Worm (Caenorhabditis elegans): ENCODE measurements around the gene F21H12.3.

The F21H12.3 gene

ce11 chrII:6082620-6083019, at the start of gene F21H12.3:
Gene F21H12.3, plus strand, starts transcription at chrII:6082920.
- TF ChIP-seq dao-5 (tag; optimal IDR thresholded peaks at IDR 0.05) (no peak), W03F9.2 (tag; optimal IDR thresholded peaks at IDR 0.05) (no peak), him-1 (tag; optimal IDR thresholded peaks at IDR 0.05) (no peak)

DNA sequence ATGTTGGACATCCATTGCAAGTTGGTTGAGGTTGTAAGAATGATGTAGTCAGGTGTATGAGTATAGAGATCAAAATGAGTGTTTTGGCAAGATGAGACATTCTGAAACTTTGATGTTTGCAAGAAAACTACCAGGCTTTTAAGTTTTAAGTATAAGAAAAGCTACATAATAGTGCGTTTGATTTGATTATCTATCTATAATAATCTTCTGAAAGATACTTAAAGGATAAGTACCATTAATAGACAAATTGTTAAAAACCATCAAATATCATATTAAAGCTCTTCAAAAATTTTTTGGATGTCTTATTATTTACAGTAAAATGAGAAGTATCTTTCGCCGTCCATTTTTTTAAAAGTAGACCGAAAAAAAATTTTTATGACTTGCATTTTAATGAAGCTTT, 39.6 kb upstream of the F21H12.3 start, which contains the start of gene R12C12.10:
TSS of gene R12C12.10 (minus strand) at position 101 of the 400 bp plus-strand sequence.
- TF ChIP-seq him-1 (tag; optimal IDR thresholded peaks at IDR 0.05) (no peak), dao-5 (tag; optimal IDR thresholded peaks at IDR 0.05) (no peak), W03F9.2 (tag; optimal IDR thresholded peaks at IDR 0.05) (no peak)

DNA sequence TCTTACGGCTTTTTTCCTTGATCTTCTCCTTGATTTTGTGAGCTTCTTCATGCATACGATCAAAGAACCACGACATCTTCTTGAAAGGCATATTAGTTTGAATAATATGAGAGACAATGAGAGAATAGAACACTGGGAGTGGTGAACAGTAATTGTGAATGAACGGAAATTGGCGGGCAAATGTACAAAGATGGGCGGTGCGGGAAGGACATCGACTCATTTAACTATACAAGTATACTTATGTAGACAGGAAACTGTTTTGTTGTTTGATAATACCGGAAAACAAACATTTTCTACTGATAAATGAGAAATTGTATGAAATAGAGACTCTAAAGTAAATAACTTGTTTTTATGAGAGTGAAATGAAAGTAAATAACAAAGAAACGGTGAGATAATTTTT, 37.7 kb upstream of the F21H12.3 start, which contains the start of gene R12C12.5:
TSS of gene R12C12.5 (minus strand) at position 101 of the 400 bp plus-strand sequence.
- TF ChIP-seq dao-5 (tag; optimal IDR thresholded peaks at IDR 0.05) (no peak), him-1 (tag; optimal IDR thresholded peaks at IDR 0.05) (no peak), W03F9.2 (tag; optimal IDR thresholded peaks at IDR 0.05) (no peak)

- no peak for TF ChIP-seq W03F9.2 (tag; optimal IDR thresholded peaks at IDR 0.05)
These were observed 36.6 kb upstream of the F21H12.3 start for ce11 chrII:6046023-6046631.

DNA sequence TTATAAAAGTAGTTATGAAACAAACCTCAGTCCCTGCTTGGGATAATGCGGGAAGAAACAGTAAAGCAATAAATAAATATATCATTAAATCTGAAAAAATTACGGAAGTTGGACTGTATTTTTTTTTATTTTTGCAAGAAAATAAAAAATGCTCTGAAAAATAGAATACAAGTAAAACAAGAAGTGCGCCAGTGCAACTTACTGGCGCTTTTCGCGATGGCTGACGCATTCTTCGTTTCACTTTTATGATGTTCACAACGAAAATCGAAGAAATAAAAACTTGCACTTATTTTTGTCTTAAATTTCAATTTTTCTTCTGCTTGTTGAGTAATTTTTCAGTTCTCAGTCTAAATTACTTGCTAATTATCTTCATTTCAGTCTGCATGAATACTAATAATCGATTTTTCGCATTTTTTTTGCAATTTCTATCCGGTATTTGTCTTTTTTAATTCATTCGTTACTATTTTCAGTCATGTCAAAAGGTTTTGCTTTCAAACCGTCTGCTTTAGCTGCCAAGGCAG, 35.0 kb upstream of the F21H12.3 start, which contains the start of the genes R12C12.6 and ran-5:
TSS of gene R12C12.6 (minus strand) at position 229 of the 521 bp plus-strand sequence.
TSS of gene ran-5 (plus strand) at position 471 of the 521 bp plus-strand sequence.
- TF ChIP-seq W03F9.2 (tag; optimal IDR thresholded peaks at IDR 0.05) (peak; percentile 88), dao-5 (tag; optimal IDR thresholded peaks at IDR 0.05) (no peak), him-1 (tag; optimal IDR thresholded peaks at IDR 0.05) (peak; percentile 36)

- no peak for TF ChIP-seq W03F9.2 (tag; optimal IDR thresholded peaks at IDR 0.05)
- TF ChIP-seq dao-5 (tag; optimal IDR thresholded peaks at IDR 0.05): no peak
- TF ChIP-seq him-1 (tag; optimal IDR thresholded peaks at IDR 0.05): no peak
These were observed 33.2 kb upstream of the F21H12.3 start for ce11 chrII:6049546-6049945.

DNA sequence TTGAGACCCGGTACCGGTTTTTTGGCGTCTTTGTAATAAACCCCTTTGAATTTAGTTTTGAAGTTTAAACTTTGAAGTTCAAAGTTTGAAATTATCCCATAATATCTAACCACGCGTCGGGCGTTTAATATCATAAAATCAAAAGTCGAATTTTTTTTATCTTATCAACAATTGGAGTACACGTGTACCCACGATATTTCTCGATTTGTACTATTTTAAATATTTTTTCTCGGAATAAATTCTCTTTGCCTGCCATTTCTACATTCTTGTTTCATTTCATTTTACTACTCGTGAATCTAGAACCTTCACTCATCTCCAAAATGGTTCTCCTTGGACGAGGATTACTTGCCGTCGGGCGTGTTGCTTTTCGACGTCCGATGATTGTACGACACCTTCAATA, 32.6 kb upstream of the F21H12.3 start, which contains the start of gene gldc-1:
TSS of gene gldc-1 (plus strand) at position 301 of the 400 bp plus-strand sequence.
- no peak for TF ChIP-seq W03F9.2 (tag; optimal IDR thresholded peaks at IDR 0.05)
- no peak for TF ChIP-seq dao-5 (tag; optimal IDR thresholded peaks at IDR 0.05)
- no peak for TF ChIP-seq him-1 (tag; optimal IDR thresholded peaks at IDR 0.05)

ce11 chrII:6055927-6056326, 26.8 kb upstream of the F21H12.3 start, which contains the start of gene R12C12.7:
Gene R12C12.7, minus strand, starts transcription at chrII:6055985.
- TF ChIP-seq dao-5 (tag; optimal IDR thresholded peaks at IDR 0.05) (no peak), W03F9.2 (tag; optimal IDR thresholded peaks at IDR 0.05) (no peak), him-1 (tag; optimal IDR thresholded peaks at IDR 0.05) (no peak)

ce11 chrII:6061495-6061894, 21.2 kb upstream of the F21H12.3 start:
- TF ChIP-seq W03F9.2 (tag; optimal IDR thresholded peaks at IDR 0.05): peak; percentile 69
- peak; percentile 40 for TF ChIP-seq him-1 (tag; optimal IDR thresholded peaks at IDR 0.05)
- TF ChIP-seq dao-5 (tag; optimal IDR thresholded peaks at IDR 0.05): no peak

DNA sequence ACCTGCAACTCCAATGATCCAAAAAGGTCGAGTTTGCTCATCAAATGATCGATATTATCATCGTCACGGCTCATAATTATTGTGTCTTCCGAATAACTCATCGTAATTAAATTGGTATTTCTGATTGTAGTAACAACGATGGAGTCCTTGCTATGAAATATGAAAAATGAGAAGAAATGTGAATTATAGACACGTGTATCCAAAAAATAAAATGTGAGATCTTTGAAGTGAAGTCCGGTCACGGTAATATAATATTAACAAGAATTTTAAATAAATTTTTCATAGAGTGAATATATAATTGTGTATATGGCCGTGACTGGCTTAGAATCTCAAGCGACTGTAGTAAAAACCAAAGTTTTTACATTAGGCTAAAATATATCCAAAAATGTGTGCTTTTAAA, 15.7 kb upstream of the F21H12.3 start, which contains the start of gene H12I13.1:
TSS of gene H12I13.1 (minus strand) at position 101 of the 400 bp plus-strand sequence.
- TF ChIP-seq him-1 (tag; optimal IDR thresholded peaks at IDR 0.05) (no peak), dao-5 (tag; optimal IDR thresholded peaks at IDR 0.05) (no peak), W03F9.2 (tag; optimal IDR thresholded peaks at IDR 0.05) (no peak)

DNA sequence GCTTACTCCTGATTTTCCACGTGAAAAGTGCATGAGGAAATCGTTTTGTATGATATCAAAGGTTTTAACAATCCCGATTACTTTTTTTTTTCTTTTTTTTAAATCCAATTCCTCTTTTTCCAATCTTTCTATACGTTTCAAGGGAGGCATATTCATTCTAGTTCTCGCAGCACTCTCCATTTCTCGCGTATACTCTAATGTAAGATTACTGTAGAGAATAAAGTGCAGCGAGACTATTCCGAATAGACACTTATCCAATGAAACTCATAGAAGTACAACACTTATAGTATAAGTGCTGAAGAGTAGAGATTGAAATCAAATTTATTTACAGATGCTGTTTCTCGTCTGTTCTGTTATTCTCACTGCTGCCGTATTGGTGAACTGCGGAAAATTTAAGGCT, 5.1 kb upstream of the F21H12.3 start, which contains the start of gene H12I13.6:
TSS of gene H12I13.6 (plus strand) at position 301 of the 400 bp plus-strand sequence.
- no peak for TF ChIP-seq dao-5 (tag; optimal IDR thresholded peaks at IDR 0.05)
- no peak for TF ChIP-seq W03F9.2 (tag; optimal IDR thresholded peaks at IDR 0.05)
- TF ChIP-seq him-1 (tag; optimal IDR thresholded peaks at IDR 0.05): no peak

- TF ChIP-seq W03F9.2 (tag; optimal IDR thresholded peaks at IDR 0.05): no peak
- TF ChIP-seq him-1 (tag; optimal IDR thresholded peaks at IDR 0.05): no peak
These were observed 2.0 kb upstream of the F21H12.3 start, which contains the start of gene fbf-1 for ce11 chrII:6080743-6081142. Gene fbf-1, minus strand, starts transcription at chrII:6080843.

ce11 chrII:6091380-6091779, 8.7 kb downstream of the F21H12.3 start, which contains the start of the genes fbf-2 and nspg-3:
Gene fbf-2, minus strand, starts transcription at chrII:6091480.
Gene nspg-3, plus strand, starts transcription at chrII:6091767.
- TF ChIP-seq W03F9.2 (tag; optimal IDR thresholded peaks at IDR 0.05) (no peak), him-1 (tag; optimal IDR thresholded peaks at IDR 0.05) (no peak), dao-5 (tag; optimal IDR thresholded peaks at IDR 0.05) (no peak)

DNA sequence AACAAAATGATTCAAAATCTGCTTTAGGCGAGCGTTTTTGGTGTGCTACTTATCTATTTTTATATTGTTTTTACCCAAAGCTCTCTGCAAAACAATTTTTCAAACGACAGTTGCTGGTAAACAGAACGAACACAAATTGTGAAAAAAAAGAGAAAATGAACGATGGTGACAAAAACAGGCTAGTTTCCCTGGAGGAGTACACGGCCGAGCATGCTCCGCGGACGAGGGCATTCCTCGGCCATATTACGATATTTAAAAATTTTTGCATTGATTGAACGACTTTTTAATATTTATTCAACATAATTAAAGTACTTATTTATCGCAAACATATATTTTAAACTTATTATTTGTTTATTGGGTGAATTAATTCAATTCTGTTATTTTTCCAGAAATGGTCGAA, 14.7 kb downstream of the F21H12.3 start, which contains the start of the genes tpp-2 and rbbp-5:
TSS of gene tpp-2 (minus strand) at position 157 of the 400 bp plus-strand sequence.
TSS of gene rbbp-5 (plus strand) at position 390 of the 400 bp plus-strand sequence.
- no peak for TF ChIP-seq W03F9.2 (tag; optimal IDR thresholded peaks at IDR 0.05)
- TF ChIP-seq dao-5 (tag; optimal IDR thresholded peaks at IDR 0.05): no peak
- no peak for TF ChIP-seq him-1 (tag; optimal IDR thresholded peaks at IDR 0.05)
